Worm (Caenorhabditis elegans): ENCODE measurements around the gene M03C11.6.

The M03C11.6 gene

ce11 chrIII:10391628-10392027 is 32.2 kb downstream of the M03C11.6 start, which contains the start of gene M03C11.9:
Gene M03C11.9, minus strand, starts transcription at chrIII:10391728.
- no peak for TF ChIP-seq unc-3 (GFP tag; conservative IDR thresholded peaks at IDR 0.05)
- TF ChIP-seq unc-3 (tag; optimal IDR thresholded peaks at IDR 0.05): no peak
- TF ChIP-seq C08G9.2 (tag; optimal IDR thresholded peaks at IDR 0.05): no peak
- no peak for TF ChIP-seq zip-5 (tag; optimal IDR thresholded peaks at IDR 0.05)
- no peak for TF ChIP-seq ttx-3 (tag; optimal IDR thresholded peaks at IDR 0.05)
- no peak for TF ChIP-seq hlh-30 (tag; optimal IDR thresholded peaks at IDR 0.05; ENCODE audit: insufficient read depth)
- no peak for TF ChIP-seq hlh-15 (tag; optimal IDR thresholded peaks at IDR 0.05)
- TF ChIP-seq dmd-4 (tag; optimal IDR thresholded peaks at IDR 0.05; ENCODE audit: borderline replicate concordance): no peak
- no peak for TF ChIP-seq pros-1 (tag; optimal IDR thresholded peaks at IDR 0.05)
- TF ChIP-seq fax-1 (tag; optimal IDR thresholded peaks at IDR 0.05): no peak
- TF ChIP-seq pag-3 (tag; optimal IDR thresholded peaks at IDR 0.05; ENCODE audit: borderline replicate concordance): no peak
- no peak for TF ChIP-seq sdc-2 (tag; optimal IDR thresholded peaks at IDR 0.05)
- no peak for TF ChIP-seq ztf-16 (tag; optimal IDR thresholded peaks at IDR 0.05)

- no peak for TF ChIP-seq T23F11.4 (GFP tag; optimal IDR thresholded peaks at IDR 0.05)
- no peak for TF ChIP-seq ceh-14 (tag; optimal IDR thresholded peaks at IDR 0.05)
- TF ChIP-seq ceh-2 (tag; optimal IDR thresholded peaks at IDR 0.05): no peak
- TF ChIP-seq odd-2 (tag; optimal IDR thresholded peaks at IDR 0.05): no peak
- TF ChIP-seq nfya-1 (tag; optimal IDR thresholded peaks at IDR 0.05): no peak
- TF ChIP-seq pag-3 (tag; optimal IDR thresholded peaks at IDR 0.05; ENCODE audit: borderline replicate concordance): no peak
- no peak for TF ChIP-seq ttx-3 (tag; optimal IDR thresholded peaks at IDR 0.05)
- TF ChIP-seq ceh-34 (tag; optimal IDR thresholded peaks at IDR 0.05): no peak
- no peak for TF ChIP-seq ceh-19 (GFP tag; optimal IDR thresholded peaks at IDR 0.05)
- TF ChIP-seq fkh-10 (GFP tag; optimal IDR thresholded peaks at IDR 0.05): no peak
- no peak for TF ChIP-seq pha-2 (tag; optimal IDR thresholded peaks at IDR 0.05)
Observed at ce11 chrIII:10389608-10390007, 34.2 kb downstream of the M03C11.6 start.

- TF ChIP-seq gmeb-2 (tag; optimal IDR thresholded peaks at IDR 0.05) (no peak), ceh-22 (tag; optimal IDR thresholded peaks at IDR 0.05) (no peak), syd-9 (tag; optimal IDR thresholded peaks at IDR 0.05) (no peak), K02D7.2 (tag; optimal IDR thresholded peaks at IDR 0.05) (no peak), ceh-14 (tag; optimal IDR thresholded peaks at IDR 0.05) (no peak), K09A11.1 (tag; optimal IDR thresholded peaks at IDR 0.05; ENCODE audit: insufficient read depth) (no peak), hlh-8 (tag; optimal IDR thresholded peaks at IDR 0.05) (no peak), ttx-3 (tag; optimal IDR thresholded peaks at IDR 0.05) (no peak), C08G9.2 (tag; optimal IDR thresholded peaks at IDR 0.05) (no peak), che-1 (tag; optimal IDR thresholded peaks at IDR 0.05) (no peak), elt-2 (tag; optimal IDR thresholded peaks at IDR 0.05) (no peak), nfya-1 (tag; optimal IDR thresholded peaks at IDR 0.05) (no peak), pag-3 (tag; optimal IDR thresholded peaks at IDR 0.05; ENCODE audit: borderline replicate concordance) (no peak)
Observed at ce11 chrIII:10386476-10386875, 37.3 kb downstream of the M03C11.6 start, which contains the start of gene C38H2.3. Gene C38H2.3, minus strand, starts transcription at chrIII:10386576.

- TF ChIP-seq ceh-34 (tag; optimal IDR thresholded peaks at IDR 0.05) (no peak), pqm-1 (tag; optimal IDR thresholded peaks at IDR 0.05) (no peak), ceh-31 (tag; optimal IDR thresholded peaks at IDR 0.05) (no peak), K09A11.1 (tag; optimal IDR thresholded peaks at IDR 0.05; ENCODE audit: insufficient read depth) (no peak), dve-1 (tag; optimal IDR thresholded peaks at IDR 0.05) (no peak), odd-2 (tag; optimal IDR thresholded peaks at IDR 0.05) (no peak), elt-2 (tag; optimal IDR thresholded peaks at IDR 0.05) (no peak), syd-9 (tag; optimal IDR thresholded peaks at IDR 0.05) (no peak), C08G9.2 (tag; optimal IDR thresholded peaks at IDR 0.05) (no peak), ceh-24 (tag; optimal IDR thresholded peaks at IDR 0.05) (no peak), hlh-8 (tag; optimal IDR thresholded peaks at IDR 0.05) (no peak), sdc-2 (tag; optimal IDR thresholded peaks at IDR 0.05) (no peak), ttx-3 (tag; optimal IDR thresholded peaks at IDR 0.05) (no peak), nhr-11 (tag; optimal IDR thresholded peaks at IDR 0.05) (no peak), hlh-15 (tag; optimal IDR thresholded peaks at IDR 0.05) (no peak), unc-86 (tag; optimal IDR thresholded peaks at IDR 0.05) (no peak), ztf-16 (tag; optimal IDR thresholded peaks at IDR 0.05) (no peak), lin-11 (tag; optimal IDR thresholded peaks at IDR 0.05) (no peak), gmeb-2 (tag; optimal IDR thresholded peaks at IDR 0.05) (no peak), ceh-2 (tag; optimal IDR thresholded peaks at IDR 0.05) (no peak)
Observed at ce11 chrIII:10383804-10384203, 40.0 kb downstream of the M03C11.6 start.
